Worm (Caenorhabditis elegans): ENCODE data around the gene col-123.

Gene col-123

DNA sequence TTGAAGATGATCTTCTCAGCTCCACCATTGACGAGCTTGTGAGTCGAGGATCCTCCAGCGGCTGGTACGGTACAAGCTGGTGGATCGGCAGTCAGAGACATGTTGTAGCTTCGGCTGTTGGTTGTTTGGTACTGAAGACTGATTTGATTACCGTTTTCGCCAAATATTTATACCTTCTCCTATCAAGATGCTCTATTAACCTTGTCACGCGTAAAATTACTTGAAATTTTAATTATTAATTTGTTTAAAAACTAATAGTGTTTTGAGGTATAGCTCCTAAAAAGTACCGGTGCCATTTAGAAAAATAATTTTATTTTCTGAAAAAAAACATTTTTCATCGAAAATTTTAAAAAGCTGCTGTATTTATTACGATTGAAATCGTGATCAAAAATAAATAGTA lies 29.2 kb downstream of the col-123 start, which contains the start of gene ssp-10:
TSS of gene ssp-10 (minus strand) at position 101 of the 400 bp plus-strand sequence.
- TF ChIP-seq unc-62 (GFP tag; optimal IDR thresholded peaks at IDR 0.05): no peak

- no peak for TF ChIP-seq unc-62 (GFP tag; optimal IDR thresholded peaks at IDR 0.05)
Observed at ce11 chrIV:9852250-9852649, 30.5 kb downstream of the col-123 start, which contains the start of gene ssq-1. Gene ssq-1 (plus strand): TSS chrIV:9852550.

- TF ChIP-seq unc-62 (GFP tag; optimal IDR thresholded peaks at IDR 0.05): no peak
Observed at ce11 chrIV:9852818-9853466, 31.2 kb downstream of the col-123 start.

- TF ChIP-seq unc-62 (GFP tag; optimal IDR thresholded peaks at IDR 0.05): no peak
Observed at ce11 chrIV:9854952-9855351, 33.2 kb downstream of the col-123 start.

ce11 chrIV:9855712-9856111 lies 34.0 kb downstream of the col-123 start, which contains the start of gene K07F5.12:
Gene K07F5.12 (plus strand): TSS chrIV:9856012.
- TF ChIP-seq unc-62 (GFP tag; optimal IDR thresholded peaks at IDR 0.05): no peak

DNA sequence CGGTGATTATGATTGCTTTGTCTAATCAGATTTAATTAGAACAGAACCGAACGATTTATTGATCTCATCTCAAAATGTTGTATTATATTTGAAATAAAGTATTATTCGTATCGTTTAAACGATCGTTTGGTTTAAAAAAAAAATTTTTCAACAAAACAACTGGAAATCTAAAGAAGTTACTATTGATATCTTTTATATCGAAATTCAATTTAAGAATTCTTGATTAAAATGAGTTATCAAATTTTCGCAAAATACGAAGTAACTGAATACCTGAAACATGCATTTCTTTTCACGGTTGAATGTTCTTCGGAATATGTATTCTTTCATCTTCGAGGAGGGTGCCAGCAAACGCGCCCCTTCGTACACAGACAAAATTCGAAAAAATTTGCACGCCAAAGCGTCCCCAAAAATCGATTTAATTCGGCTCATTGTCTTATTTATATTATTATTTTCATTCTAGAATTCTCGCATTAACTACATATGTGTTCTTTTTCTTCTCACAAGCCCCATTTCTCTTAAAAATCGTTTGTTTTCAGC lies 36.3 kb downstream of the col-123 start, which contains the start of gene npp-1:
TSS of gene npp-1 (plus strand) at position 537 of the 537 bp plus-strand sequence.
- TF ChIP-seq unc-62 (GFP tag; optimal IDR thresholded peaks at IDR 0.05): no peak

DNA sequence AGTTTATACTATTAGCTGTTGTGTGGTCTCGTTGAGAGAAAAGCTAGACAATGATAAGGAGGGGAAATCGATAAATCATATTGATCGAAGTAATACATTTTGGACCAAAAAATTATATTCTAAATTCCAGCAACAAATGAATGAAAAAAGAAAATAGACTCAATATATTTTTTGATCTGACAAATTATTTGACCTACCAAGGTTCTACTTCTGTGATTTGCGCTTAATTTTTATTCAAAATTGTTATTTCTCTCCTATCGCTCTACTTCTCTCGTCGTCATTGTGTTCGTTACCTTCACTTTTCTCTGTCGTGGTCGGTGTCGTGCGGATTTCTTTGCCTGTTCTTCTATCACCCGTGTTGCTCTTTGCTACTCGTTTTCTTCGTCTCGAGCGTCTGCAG lies 37.2 kb downstream of the col-123 start:
- TF ChIP-seq unc-62 (GFP tag; optimal IDR thresholded peaks at IDR 0.05): no peak

ce11 chrIV:9861921-9862320 lies 40.2 kb downstream of the col-123 start, which contains the start of gene K07F5.14:
Gene K07F5.14 (plus strand): TSS chrIV:9862221.
- TF ChIP-seq unc-62 (GFP tag; optimal IDR thresholded peaks at IDR 0.05): no peak

DNA sequence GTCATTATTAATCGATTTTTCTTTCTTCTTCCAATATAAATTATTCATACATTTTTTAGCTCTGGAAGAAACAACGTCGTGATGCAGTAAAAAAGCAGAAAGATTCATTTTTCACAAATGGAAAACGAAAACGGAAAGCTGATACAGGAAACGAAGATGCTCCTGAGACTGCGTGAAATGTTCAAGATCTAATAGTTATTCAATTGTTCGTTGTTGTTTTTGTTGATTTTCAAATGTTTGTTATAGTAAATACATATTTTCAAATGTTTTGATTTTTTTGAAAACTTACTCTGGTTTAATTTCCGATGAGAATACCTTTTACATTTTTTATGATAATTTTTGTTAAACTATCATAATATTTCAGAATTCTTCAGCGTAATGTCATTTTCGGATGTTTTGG lies 42.1 kb downstream of the col-123 start, which contains the start of gene K07F5.16:
TSS of gene K07F5.16 (plus strand) at position 301 of the 400 bp plus-strand sequence.
- no peak for TF ChIP-seq unc-62 (GFP tag; optimal IDR thresholded peaks at IDR 0.05)

- TF ChIP-seq unc-62 (GFP tag; optimal IDR thresholded peaks at IDR 0.05): no peak
Observed at ce11 chrIV:9864778-9865177, 43.1 kb downstream of the col-123 start, which contains the start of the genes K07F5.15 and K07F5.22. Gene K07F5.15 (plus strand): TSS chrIV:9865078. Gene K07F5.22 (plus strand): TSS chrIV:9865078.

- no peak for TF ChIP-seq unc-62 (GFP tag; optimal IDR thresholded peaks at IDR 0.05)
Observed at ce11 chrIV:9866865-9867264, 45.1 kb downstream of the col-123 start.

- no peak for TF ChIP-seq unc-62 (GFP tag; optimal IDR thresholded peaks at IDR 0.05)
Observed at ce11 chrIV:9867915-9868314, 46.2 kb downstream of the col-123 start.

DNA sequence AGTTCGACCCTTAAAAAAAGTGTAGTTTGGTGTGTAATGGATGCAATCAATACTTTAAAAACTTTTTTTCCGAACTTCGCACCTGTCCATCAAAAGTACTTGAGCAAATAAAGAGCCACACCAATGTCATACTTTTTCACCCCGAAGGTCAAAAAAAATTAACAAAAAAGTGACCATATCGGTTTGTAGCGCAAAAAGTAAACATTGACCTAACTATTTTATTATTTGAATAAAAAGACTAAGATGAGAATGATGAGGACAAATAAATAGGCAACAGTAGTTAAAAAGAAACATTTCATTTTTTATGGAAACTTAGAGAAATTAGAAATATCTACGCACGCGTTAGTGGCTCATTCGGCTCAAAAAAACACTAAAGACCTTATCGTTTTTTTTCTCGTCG lies 47.6 kb downstream of the col-123 start:
- no peak for TF ChIP-seq unc-62 (GFP tag; optimal IDR thresholded peaks at IDR 0.05)

DNA sequence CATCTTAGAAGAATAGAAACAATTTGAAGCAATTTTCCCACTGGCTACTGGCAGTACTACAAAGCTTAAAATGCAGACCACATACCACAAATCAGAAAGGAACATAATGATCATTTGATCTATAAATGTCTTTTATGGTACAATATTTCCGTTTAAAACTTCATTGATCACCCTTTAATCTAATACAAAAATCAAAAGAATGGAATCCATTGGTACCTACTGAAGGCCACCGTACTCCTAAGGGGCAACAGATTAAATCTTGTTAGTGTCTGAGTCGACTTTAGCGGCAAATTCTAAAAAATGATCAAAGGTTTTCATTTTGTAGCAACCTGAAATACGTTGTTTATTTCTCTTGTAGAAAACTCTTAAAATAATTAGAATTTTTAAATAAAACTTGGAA lies 50.5 kb downstream of the col-123 start:
- no peak for TF ChIP-seq unc-62 (GFP tag; optimal IDR thresholded peaks at IDR 0.05)
